Worm (Caenorhabditis elegans): Measurements from ENCODE around the gene C29A12.22.

- TF ChIP-seq ama-1 (optimal IDR thresholded peaks at IDR 0.05), result no peak
- no peak for TF ChIP-seq ets-4 (tag; optimal IDR thresholded peaks at IDR 0.05)
- no peak for TF ChIP-seq tbx-2 (tag; optimal IDR thresholded peaks at IDR 0.05)
- TF ChIP-seq C08G9.2 (tag; optimal IDR thresholded peaks at IDR 0.05), result no peak
- no peak for TF ChIP-seq C38D4.7 (GFP tag; optimal IDR thresholded peaks at IDR 0.05)
- no peak for TF ChIP-seq fkh-10 (GFP tag; optimal IDR thresholded peaks at IDR 0.05)
- no peak for TF ChIP-seq hlh-30 (tag; optimal IDR thresholded peaks at IDR 0.05; ENCODE audit: insufficient read depth)
- TF ChIP-seq nhr-11 (tag; optimal IDR thresholded peaks at IDR 0.05), result no peak
- TF ChIP-seq sox-4 (tag; optimal IDR thresholded peaks at IDR 0.05), result no peak
- no peak for TF ChIP-seq unc-86 (tag; optimal IDR thresholded peaks at IDR 0.05)
- TF ChIP-seq K09A11.1 (tag; optimal IDR thresholded peaks at IDR 0.05; ENCODE audit: insufficient read depth), result no peak
- TF ChIP-seq ceh-19 (GFP tag; optimal IDR thresholded peaks at IDR 0.05), result no peak
Observed at ce11 chrV:10795494-10795893, 16.4 kb upstream of the C29A12.22 start, which contains the start of gene D1054.19.

All from whole organism, late embryonic.